Fruit fly (Drosophila melanogaster): ENCODE measurements around the gene CG17991.

Gene CG17991

dm6 chr3R:27196866-27197265 lies 44.2 kb upstream of the CG17991 start:
- TF ChIP-seq eg (GFP tag; IDR thresholded peaks at IDR 0.05): no peak
- no peak for TF ChIP-seq pdm3 (GFP tag; optimal IDR thresholded peaks at IDR 0.05)
- no peak for TF ChIP-seq Eip75B (GFP tag; optimal IDR thresholded peaks at IDR 0.05)
- TF ChIP-seq Ets96B (tag; optimal IDR thresholded peaks at IDR 0.05): no peak
- TF ChIP-seq Gug (GFP tag; IDR thresholded peaks at IDR 0.05): no peak
- TF ChIP-seq CG34406 (GFP tag; optimal IDR thresholded peaks at IDR 0.05): no peak
- TF ChIP-seq Sox15 (GFP tag; optimal IDR thresholded peaks at IDR 0.05): no peak
- no peak for TF ChIP-seq esn (GFP tag; optimal IDR thresholded peaks at IDR 0.05)

- TF ChIP-seq CG15336 (GFP tag; IDR thresholded peaks at IDR 0.05) (no peak), Eip93F (GFP tag; optimal IDR thresholded peaks at IDR 0.05) (no peak), Ets96B (tag; optimal IDR thresholded peaks at IDR 0.05) (peak; percentile 49), CG3032 (tag; optimal IDR thresholded peaks at IDR 0.05) (peak; percentile 39), CG10669 (GFP tag; optimal IDR thresholded peaks at IDR 0.05) (peak; percentile 40), Hr4 (GFP tag; optimal IDR thresholded peaks at IDR 0.05) (peak; percentile 27), net (GFP tag; optimal IDR thresholded peaks at IDR 0.05) (no peak), CG11294 (GFP tag; IDR thresholded peaks at IDR 0.05) (no peak), CG32006 (GFP tag; optimal IDR thresholded peaks at IDR 0.05) (peak; percentile 4), achi (GFP tag; optimal IDR thresholded peaks at IDR 0.05) (peak; percentile 46), Sox15 (GFP tag; optimal IDR thresholded peaks at IDR 0.05) (no peak), CG8119 (GFP tag; IDR thresholded peaks at IDR 0.05) (no peak), CG4318 (GFP tag; optimal IDR thresholded peaks at IDR 0.05) (no peak), Gug (GFP tag; IDR thresholded peaks at IDR 0.05) (no peak), Sox14 (GFP tag; optimal IDR thresholded peaks at IDR 0.05) (peak; percentile 4), CG34406 (GFP tag; optimal IDR thresholded peaks at IDR 0.05) (peak; percentile 14), Eip78C (GFP tag) (peak; percentile 88), Sox102F (GFP tag; optimal IDR thresholded peaks at IDR 0.05) (no peak), dac (GFP tag; optimal IDR thresholded peaks at IDR 0.05) (no peak), CG16779 (tag; optimal IDR thresholded peaks at IDR 0.05) (no peak), ss (GFP tag; optimal IDR thresholded peaks at IDR 0.05) (peak in 1 of 2 experiments; percentile 18), acj6 (GFP tag; optimal IDR thresholded peaks at IDR 0.05) (peak; percentile 44), CG1621 (tag; optimal IDR thresholded peaks at IDR 0.05) (peak; percentile 11), Eip75B (GFP tag; optimal IDR thresholded peaks at IDR 0.05) (peak; percentile 22), CG11902 (GFP tag; optimal IDR thresholded peaks at IDR 0.05) (no peak), Blimp-1 (GFP tag; optimal IDR thresholded peaks at IDR 0.05) (no peak), topi (GFP tag; optimal IDR thresholded peaks at IDR 0.05) (peak; percentile 26), CG11762 (GFP tag; optimal IDR thresholded peaks at IDR 0.05; ENCODE audit: insufficient read depth) (no peak), eg (GFP tag; IDR thresholded peaks at IDR 0.05) (no peak), CG3919 (GFP tag; optimal IDR thresholded peaks at IDR 0.05) (peak; percentile 63), fd59A (GFP tag; optimal IDR thresholded peaks at IDR 0.05) (peak; percentile 10), Smox (GFP tag; optimal IDR thresholded peaks at IDR 0.05) (peak; percentile 10), spab (GFP tag; optimal IDR thresholded peaks at IDR 0.05) (peak; percentile 40), CG31627 (GFP tag; optimal IDR thresholded peaks at IDR 0.05) (no peak), esn (GFP tag; optimal IDR thresholded peaks at IDR 0.05) (peak; percentile 40), dsx (GFP tag; optimal IDR thresholded peaks at IDR 0.05; ENCODE audit: poor library complexity, severe bottlenecking) (peak; percentile 38), Hr39 (GFP tag; optimal IDR thresholded peaks at IDR 0.05) (peak; percentile 6), CG10631 (GFP tag; optimal IDR thresholded peaks at IDR 0.05) (peak; percentile 48), cyc (GFP tag; optimal IDR thresholded peaks at IDR 0.05) (no peak), CG6792 (GFP tag; optimal IDR thresholded peaks at IDR 0.05) (no peak), Ets21C (GFP tag; optimal IDR thresholded peaks at IDR 0.05) (no peak), Hr38 (GFP tag; optimal IDR thresholded peaks at IDR 0.05) (no peak), salr (GFP tag; optimal IDR thresholded peaks at IDR 0.05) (peak in 1 of 2 experiments; percentile 14), fd85E (GFP tag; optimal IDR thresholded peaks at IDR 0.05) (no peak), lz (GFP tag; optimal IDR thresholded peaks at IDR 0.05) (peak; percentile 15), CG8319 (GFP tag; optimal IDR thresholded peaks at IDR 0.05) (no peak), CG6808 (GFP tag; optimal IDR thresholded peaks at IDR 0.05) (peak; percentile 52), vri (GFP tag; optimal IDR thresholded peaks at IDR 0.05) (no peak)
Observed at dm6 chr3R:27197581-27197980, 43.5 kb upstream of the CG17991 start.
